Fruit fly (Drosophila melanogaster): Measurements from ENCODE around the gene Galphaf.

- TF ChIP-seq HLH3B (GFP tag; IDR thresholded peaks at IDR 0.05): no peak
- TF ChIP-seq CG11504 (tag; optimal IDR thresholded peaks at IDR 0.05): no peak
- TF ChIP-seq NK7.1 (GFP tag; optimal IDR thresholded peaks at IDR 0.05): no peak
- TF ChIP-seq stc (GFP tag; IDR thresholded peaks at IDR 0.05): no peak
- no peak for TF ChIP-seq CG12219 (GFP tag; optimal IDR thresholded peaks at IDR 0.05)
- TF ChIP-seq CG3847 (GFP tag; IDR thresholded peaks at IDR 0.05): no peak
- no peak for TF ChIP-seq gsb (GFP tag; IDR thresholded peaks at IDR 0.05)
- TF ChIP-seq ara (GFP tag; IDR thresholded peaks at IDR 0.05): no peak
- no peak for TF ChIP-seq lbe (GFP tag; optimal IDR thresholded peaks at IDR 0.05)
- TF ChIP-seq Atf6 (GFP tag; IDR thresholded peaks at IDR 0.05): no peak
- TF ChIP-seq ind (GFP tag; optimal IDR thresholded peaks at IDR 0.05): no peak
- TF ChIP-seq Gug (GFP tag; IDR thresholded peaks at IDR 0.05): no peak
- TF ChIP-seq Lhr (GFP tag; optimal IDR thresholded peaks at IDR 0.05): no peak
- TF ChIP-seq CG16779 (GFP tag; IDR thresholded peaks at IDR 0.05): no peak
Measured at dm6 chr3L:16641094-16641493, 26.6 kb downstream of the Galphaf start.

Measured in whole organism, embryonic.